Fruit fly (Drosophila melanogaster) Kc167 (cell line): ENCODE data around the gene CG33061.

Experiments used
- Myc ChIP-seq: fragments of >200 bp; optimal IDR thresholded peaks from 2 replicates; lab custom pipeline; 2017; ENCODE audit warnings: missing external identifiers
- h ChIP-seq: fragments of >200 bp; optimal IDR thresholded peaks from 3 replicates; lab custom pipeline; 2018; ENCODE audit warnings: missing external identifiers
- ttk ChIP-seq: sonication (Bioruptor generic); optimal IDR thresholded peaks from 2 replicates; lab custom pipeline; 2017; ENCODE audit warnings: missing external identifiers

DNA sequence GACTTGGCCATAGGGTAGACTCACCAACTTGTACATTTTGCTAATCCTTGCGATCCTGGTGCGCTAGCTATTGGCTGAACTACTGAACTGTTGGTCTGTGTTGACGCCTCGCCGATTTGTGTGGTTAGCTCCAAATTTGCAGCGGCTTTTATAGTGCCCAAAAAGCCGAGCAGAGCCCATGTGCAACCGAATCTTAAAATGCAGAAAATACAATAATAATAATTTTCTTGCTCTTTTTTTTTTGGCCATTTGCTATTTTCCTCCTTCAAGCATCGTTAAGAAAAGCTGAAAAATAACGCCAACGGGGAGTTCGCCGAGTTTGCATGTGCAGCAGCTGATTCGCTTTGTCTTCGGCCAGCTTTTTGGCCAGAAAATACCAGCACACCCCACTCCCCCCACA, 21.2 kb upstream of the CG33061 start, which contains the start of gene CG13042:
- TF ChIP-seq ttk (no peak), h (no peak), Myc (lab: Kevin White, UChicago) (no peak)
